Worm (Caenorhabditis elegans) whole organism, mixed stage, embryonic: ENCODE results near the gene agxt-1.

Experiments
- blmp-1 ChIP-seq: fragments of 150-350 bp; optimal IDR thresholded peaks from 2 replicates; lab custom pipeline; 2014; ENCODE audit warnings: missing biosample characterization, missing genetic modification characterization
- ces-1 ChIP-seq: fragments of 150-350 bp; optimal IDR thresholded peaks from 2 replicates; lab custom pipeline; 2014; ENCODE audit warnings: missing biosample characterization, missing genetic modification reagents, missing genetic modification characterization
- lin-32 ChIP-seq: fragments of 200-800 bp; sonication (Bioruptor generic); optimal IDR thresholded peaks from 2 replicates; lab custom pipeline; 2018; ENCODE audit warnings: mild to moderate bottlenecking, missing genetic modification characterization, missing compliant biosample characterization
- nhr-237 ChIP-seq: fragments of 150-350 bp; optimal IDR thresholded peaks from 2 replicates; lab custom pipeline; 2014; ENCODE audit warnings: missing biosample characterization, missing genetic modification characterization

DNA sequence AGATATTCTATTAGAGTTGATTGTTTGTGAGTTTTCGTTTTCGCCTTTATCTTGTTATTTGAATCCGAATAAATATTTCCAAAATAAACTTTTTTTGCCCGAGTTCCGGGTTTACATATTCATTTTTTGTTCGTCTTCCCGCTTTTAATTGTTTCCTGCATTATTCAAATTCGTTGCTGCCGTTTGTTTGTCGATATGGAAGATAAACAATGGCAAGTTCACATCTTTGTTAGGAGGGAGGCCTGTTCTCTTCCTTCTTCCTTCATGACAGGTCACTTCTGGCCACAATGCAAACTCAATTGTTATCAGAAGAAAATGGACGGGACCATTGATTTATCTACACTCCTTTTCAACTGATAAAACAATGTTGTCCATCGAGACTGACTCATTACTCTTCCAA lies 44.2 kb downstream of the agxt-1 start:
- TF ChIP-seq ces-1 (GFP tag; lab: Kevin White, UChicago), result no peak
- TF ChIP-seq lin-32 (GFP tag; lab: Kevin White, UChicago), result no peak
- no peak for TF ChIP-seq blmp-1
- TF ChIP-seq nhr-237 (tag; lab: Kevin White, UChicago), result no peak
